Worm (Caenorhabditis elegans) whole organism, L4 larva: ENCODE data around the gene srab-10.
A peak's percentile ranks its signal among the peaks of the same experiment; 100 is the strongest.

Experiments used
- F10B5.3 ChIP-seq: sonication (generic microtip); optimal IDR thresholded peaks from 2 replicates; lab custom pipeline; 2016; ENCODE audit warnings: mild to moderate bottlenecking, missing genetic modification characterization, missing compliant biosample characterization
- F44E2.7 ChIP-seq: fragments of 200-800 bp; sonication (Bioruptor generic); IDR thresholded peaks from 2 replicates; pipeline ENCODE4 v2.1.2; 2022; ENCODE audit warnings: missing genetic modification characterization, missing compliant biosample characterization
- T26A8.4 ChIP-seq: fragments of 200-800 bp; sonication (Bioruptor generic); IDR thresholded peaks from 2 replicates; pipeline ENCODE4 v1.3.6; 2022; ENCODE audit warnings: missing genetic modification characterization, missing compliant biosample characterization
- Y105C5A.15 ChIP-seq: fragments of 200-800 bp; sonication (Bioruptor generic); IDR thresholded peaks from 2 replicates; pipeline ENCODE4 v1.3.6; 2022; ENCODE audit warnings: missing genetic modification characterization, missing compliant biosample characterization
- ZK546.5 ChIP-seq, 2 experiments: sonication (generic microtip); optimal IDR thresholded peaks; 2 replicates each; lab custom pipeline; 2017; ENCODE audit warnings: missing biosample characterization in 2 of 2, missing genetic modification characterization in 2 of 2
- aha-1 ChIP-seq: fragments of 150-350 bp; peaks from one replicate; lab custom pipeline; 2014; ENCODE audit warnings: missing biosample characterization, missing genetic modification characterization
- arid-1 ChIP-seq: fragments of 200-800 bp; sonication (Bioruptor generic); conservative IDR thresholded peaks from 2 replicates; pipeline ENCODE4 v1.3.6; 2022; ENCODE audit warnings: missing genetic modification reagents, missing genetic modification characterization, missing compliant biosample characterization
- attf-4 ChIP-seq: sonication (generic microtip); optimal IDR thresholded peaks from 3 replicates; lab custom pipeline; 2017; ENCODE audit warnings: missing biosample characterization, missing genetic modification characterization
- ceh-20 ChIP-seq: fragments of 200-800 bp; sonication (Bioruptor generic); IDR thresholded peaks from 2 replicates; pipeline ENCODE4 v1.3.6; 2022; ENCODE audit warnings: missing genetic modification reagents, missing genetic modification characterization, missing compliant biosample characterization
- ces-1 ChIP-seq: fragments of 150-350 bp; sonication (generic microtip); optimal IDR thresholded peaks from 4 replicates; lab custom pipeline; 2014; ENCODE audit warnings: missing biosample characterization, missing genetic modification reagents, missing genetic modification characterization
- daf-19 ChIP-seq: fragments of 200-800 bp; sonication (Bioruptor generic); conservative IDR thresholded peaks from 2 replicates; pipeline ENCODE4 v1.3.6; 2022; ENCODE audit warnings: missing genetic modification characterization, missing compliant biosample characterization
- dmd-6 ChIP-seq: fragments of 200-800 bp; sonication (Bioruptor generic); IDR thresholded peaks from 2 replicates; pipeline ENCODE4 v1.3.6; 2022; ENCODE audit warnings: missing genetic modification reagents, missing genetic modification characterization, missing compliant biosample characterization
- dmd-8 ChIP-seq: fragments of 200-800 bp; sonication (Bioruptor generic); IDR thresholded peaks from 2 replicates; pipeline ENCODE4 v1.3.6; 2022; ENCODE audit warnings: missing genetic modification characterization, missing compliant biosample characterization
- dmd-9 ChIP-seq: fragments of 200-800 bp; sonication (Bioruptor generic); IDR thresholded peaks from 2 replicates; pipeline ENCODE4 v1.3.6; 2022; ENCODE audit warnings: missing genetic modification reagents, missing genetic modification characterization, missing compliant biosample characterization
- dpl-1 ChIP-seq: fragments of 150-350 bp; optimal IDR thresholded peaks from 2 replicates; lab custom pipeline; 2014; ENCODE audit warnings: missing biosample characterization, missing genetic modification reagents, missing genetic modification characterization
- egl-43 ChIP-seq: fragments of 200-800 bp; sonication (Bioruptor generic); IDR thresholded peaks from 2 replicates; pipeline ENCODE4 v1.3.6; 2022; ENCODE audit warnings: missing genetic modification reagents, missing genetic modification characterization, missing compliant biosample characterization
- gei-8 ChIP-seq: fragments of 200-800 bp; sonication (Bioruptor generic); optimal IDR thresholded peaks from 2 replicates; lab custom pipeline; 2018; ENCODE audit warnings: mild to moderate bottlenecking, missing genetic modification characterization, missing compliant biosample characterization
- hlh-30 ChIP-seq: sonication (generic microtip); optimal IDR thresholded peaks from 2 replicates; lab custom pipeline; 2017; ENCODE audit warnings: antibody characterized with exemption, mild to moderate bottlenecking, missing genetic modification characterization, missing compliant biosample characterization; ENCODE audit not compliant: insufficient read depth
- hmg-1.1 ChIP-seq: fragments of 200-800 bp; sonication (Bioruptor generic); IDR thresholded peaks from 2 replicates; pipeline ENCODE4 v1.3.6; 2022; ENCODE audit warnings: missing genetic modification reagents, missing genetic modification characterization, missing compliant biosample characterization
- lim-7 ChIP-seq: fragments of 200-800 bp; sonication (Bioruptor generic); IDR thresholded peaks from 2 replicates; pipeline ENCODE4 v1.3.6; 2022; ENCODE audit warnings: missing genetic modification characterization, missing compliant biosample characterization
- lin-1 ChIP-seq: fragments of 200-800 bp; sonication (Bioruptor generic); IDR thresholded peaks from 2 replicates; pipeline ENCODE4 v1.3.6; 2022; ENCODE audit warnings: missing genetic modification reagents, missing genetic modification characterization, missing compliant biosample characterization
- lin-39 ChIP-seq: fragments of 150-350 bp; optimal IDR thresholded peaks from 2 replicates; lab custom pipeline; 2014; ENCODE audit warnings: missing biosample characterization, missing genetic modification reagents, missing genetic modification characterization
- madf-9 ChIP-seq: fragments of 200-800 bp; sonication (Bioruptor generic); conservative IDR thresholded peaks from 2 replicates; pipeline ENCODE4 v1.3.6; 2022; ENCODE audit warnings: missing genetic modification reagents, missing genetic modification characterization, missing compliant biosample characterization
- mdl-1 ChIP-seq, 2 experiments: fragments of 150-350 bp in 1 of 2; sonication (generic microtip) in 1 of 2; optimal IDR thresholded peaks; 2 replicates each; lab custom pipeline; 2014 to 2017; ENCODE audit warnings: missing biosample characterization in 2 of 2, missing genetic modification characterization in 2 of 2
- mdt-29 ChIP-seq: fragments of 200-800 bp; sonication (Bioruptor generic); IDR thresholded peaks from 2 replicates; pipeline ENCODE4 v1.3.6; 2022; ENCODE audit warnings: missing genetic modification reagents, missing genetic modification characterization, missing compliant biosample characterization
- mes-2 ChIP-seq: sonication (generic microtip); optimal IDR thresholded peaks from 2 replicates; lab custom pipeline; 2016; ENCODE audit warnings: missing genotype, mild to moderate bottlenecking, missing genetic modification characterization, missing compliant biosample characterization; ENCODE audit not compliant: poor library complexity, severe bottlenecking
- nhr-10 ChIP-seq: fragments of 150-350 bp; optimal IDR thresholded peaks from 2 replicates; lab custom pipeline; 2014; ENCODE audit warnings: missing biosample characterization, missing genetic modification characterization
- nhr-102 ChIP-seq: sonication (generic microtip); optimal IDR thresholded peaks from 2 replicates; lab custom pipeline; 2016; ENCODE audit warnings: mild to moderate bottlenecking, missing genetic modification characterization, moderate library complexity, missing compliant biosample characterization
- nhr-11 ChIP-seq: fragments of 150-350 bp; optimal IDR thresholded peaks from 2 replicates; lab custom pipeline; 2014; ENCODE audit warnings: missing biosample characterization, missing genetic modification characterization
- nhr-237 ChIP-seq: sonication (generic microtip); optimal IDR thresholded peaks from 2 replicates; lab custom pipeline; 2017; ENCODE audit warnings: missing biosample characterization, missing genetic modification characterization
- nhr-28 ChIP-seq: fragments of 150-350 bp; optimal IDR thresholded peaks from 2 replicates; lab custom pipeline; 2014; ENCODE audit warnings: missing biosample characterization, missing genetic modification characterization
- nhr-42 ChIP-seq: fragments of 200-800 bp; sonication (Bioruptor generic); IDR thresholded peaks from 2 replicates; pipeline ENCODE4 v1.3.6; 2022; ENCODE audit warnings: missing genetic modification characterization, missing compliant biosample characterization
- nhr-48 ChIP-seq: sonication (generic microtip); optimal IDR thresholded peaks from 2 replicates; lab custom pipeline; 2016; ENCODE audit warnings: mild to moderate bottlenecking, missing genetic modification characterization, missing compliant biosample characterization
- pqm-1 ChIP-seq: sonication (generic microtip); optimal IDR thresholded peaks from 2 replicates; lab custom pipeline; 2017; ENCODE audit warnings: missing biosample characterization, missing genetic modification characterization
- snpc-1.2 ChIP-seq: fragments of 200-800 bp; sonication (Bioruptor generic); IDR thresholded peaks from 2 replicates; pipeline ENCODE4 v1.3.6; 2022; ENCODE audit warnings: missing genetic modification reagents, missing genetic modification characterization, missing compliant biosample characterization
- snpc-4 ChIP-seq: fragments of 150-350 bp; optimal IDR thresholded peaks from 2 replicates; lab custom pipeline; 2014; ENCODE audit warnings: missing biosample characterization, missing genetic modification characterization
- spr-3 ChIP-seq: fragments of 200-800 bp; sonication (Bioruptor generic); optimal IDR thresholded peaks from 2 replicates; lab custom pipeline; 2018; ENCODE audit warnings: mild to moderate bottlenecking, missing genetic modification characterization, missing compliant biosample characterization
- unc-130 ChIP-seq: sonication (generic microtip); optimal IDR thresholded peaks from 2 replicates; lab custom pipeline; 2016; ENCODE audit warnings: missing genetic modification reagents, missing genetic modification characterization, missing compliant biosample characterization
- zag-1 ChIP-seq: fragments of 150-350 bp; optimal IDR thresholded peaks from 2 replicates; lab custom pipeline; 2014; ENCODE audit warnings: missing biosample characterization, missing genetic modification characterization
- zip-2 ChIP-seq: fragments of 150-350 bp; optimal IDR thresholded peaks from 2 replicates; lab custom pipeline; 2014; ENCODE audit warnings: missing biosample characterization, missing genetic modification characterization
- ztf-11 ChIP-seq: fragments of 150-350 bp; optimal IDR thresholded peaks from 2 replicates; lab custom pipeline; 2014; ENCODE audit warnings: missing biosample characterization, missing genetic modification characterization

Gene srab-10

DNA sequence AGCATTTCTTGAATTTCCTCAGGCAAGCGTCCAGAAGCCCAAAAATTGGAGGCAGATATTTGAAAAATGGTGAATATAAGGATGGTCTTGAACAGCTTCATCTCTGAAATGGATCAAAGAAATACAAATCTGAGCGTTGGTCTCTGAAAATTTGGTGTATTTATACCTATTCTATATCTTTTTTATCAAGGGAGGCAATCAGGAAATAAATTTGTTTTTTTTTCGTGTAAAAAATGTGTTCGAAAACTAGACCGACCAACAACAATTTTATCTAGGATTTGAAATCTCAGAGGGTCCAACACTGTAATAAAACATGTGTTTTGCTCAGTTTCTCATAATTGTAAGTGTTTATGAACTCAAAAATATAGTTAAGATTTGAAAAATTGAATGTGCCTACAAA, 22.7 kb downstream of the srab-10 start, which contains the start of gene srt-56:
Gene srt-56, minus strand, starts transcription at position 101 of the 400 bp plus-strand sequence.
- TF ChIP-seq dmd-9 (GFP tag; lab: Robert Waterston, UW) (no peak), nhr-102 (no peak), gei-8 (GFP tag; lab: Kevin White, UChicago) (no peak), snpc-1.2 (GFP tag; lab: Robert Waterston, UW) (no peak), mdt-29 (GFP tag; lab: Robert Waterston, UW) (no peak), ceh-20 (GFP tag; lab: Robert Waterston, UW) (no peak), arid-1 (GFP tag; lab: Robert Waterston, UW) (no peak), lin-39 (tag; lab: Kevin White, UChicago) (no peak), aha-1 (tag; lab: Kevin White, UChicago) (peak; percentile 49)

DNA sequence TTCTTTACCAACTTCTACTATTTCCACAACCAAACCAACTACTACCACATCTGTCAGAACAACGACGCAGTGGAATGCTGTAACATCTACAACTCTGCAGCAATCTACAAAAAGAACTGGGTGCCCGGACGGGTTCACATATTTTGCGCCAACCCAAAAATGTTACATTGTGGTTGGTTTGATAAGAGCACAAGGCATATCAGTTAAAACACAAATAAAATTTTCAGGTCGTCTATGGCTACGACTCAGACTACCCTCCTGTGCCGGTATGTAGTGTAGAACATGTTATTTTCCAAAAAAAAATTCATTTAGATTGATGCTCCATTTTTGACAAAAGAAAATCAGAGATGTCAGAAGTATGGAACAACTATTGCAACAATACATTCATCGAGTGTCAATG, 25.2 kb downstream of the srab-10 start:
- TF ChIP-seq aha-1 (tag; lab: Kevin White, UChicago) = no peak
- TF ChIP-seq dmd-6 (GFP tag; lab: Robert Waterston, UW) = peak; percentile 49; the same call in 1 of the 2 replicates
- no peak for TF ChIP-seq dmd-8 (GFP tag; lab: Robert Waterston, UW)
- TF ChIP-seq nhr-11 (tag; lab: Kevin White, UChicago) = no peak
- TF ChIP-seq zip-2 = no peak
- no peak for TF ChIP-seq snpc-4
- TF ChIP-seq lim-7 = no peak
- TF ChIP-seq madf-9 (GFP tag; lab: Robert Waterston, UW) = no peak
- TF ChIP-seq ZK546.5 (tag; optimal IDR thresholded peaks at IDR 0.05; lab: Kevin White, UChicago) = no peak
- TF ChIP-seq nhr-28 (tag; lab: Kevin White, UChicago) = peak; percentile 87
- TF ChIP-seq unc-130 (GFP tag; lab: Kevin White, UChicago) = no peak
- no peak for TF ChIP-seq ces-1 (GFP tag; lab: Kevin White, UChicago)
- no peak for TF ChIP-seq attf-4 (tag; lab: Kevin White, UChicago)
- TF ChIP-seq F44E2.7 (GFP tag; lab: Robert Waterston, UW) = no peak
- peak; percentile 51 for TF ChIP-seq pqm-1 (tag; lab: Kevin White, UChicago)
- TF ChIP-seq spr-3 (GFP tag; lab: Kevin White, UChicago) = no peak

ce11 chrV:3118167-3118566, 26.2 kb downstream of the srab-10 start, which contains the start of gene clec-210:
clec-210 (plus strand) TSS chrV:3118377.
- TF ChIP-seq nhr-237 (tag; lab: Kevin White, UChicago) (no peak), pqm-1 (tag; lab: Kevin White, UChicago) (peak; percentile 52), ceh-20 (GFP tag; lab: Robert Waterston, UW) (no peak), zip-2 (no peak), mdl-1 (tag; optimal IDR thresholded peaks at IDR 0.05; lab: Kevin White, UChicago) (no peak), Y105C5A.15 (GFP tag; lab: Robert Waterston, UW) (no peak), nhr-28 (tag; lab: Kevin White, UChicago) (peak; percentile 92), nhr-48 (no peak), hmg-1.1 (GFP tag; lab: Robert Waterston, UW) (no peak), T26A8.4 (GFP tag; lab: Robert Waterston, UW) (no peak), mes-2 (tag; lab: Kevin White, UChicago) (no peak), dmd-6 (GFP tag; lab: Robert Waterston, UW) (peak; percentile 50)
- TF ChIP-seq, all 104 proteins: peak for 3

DNA sequence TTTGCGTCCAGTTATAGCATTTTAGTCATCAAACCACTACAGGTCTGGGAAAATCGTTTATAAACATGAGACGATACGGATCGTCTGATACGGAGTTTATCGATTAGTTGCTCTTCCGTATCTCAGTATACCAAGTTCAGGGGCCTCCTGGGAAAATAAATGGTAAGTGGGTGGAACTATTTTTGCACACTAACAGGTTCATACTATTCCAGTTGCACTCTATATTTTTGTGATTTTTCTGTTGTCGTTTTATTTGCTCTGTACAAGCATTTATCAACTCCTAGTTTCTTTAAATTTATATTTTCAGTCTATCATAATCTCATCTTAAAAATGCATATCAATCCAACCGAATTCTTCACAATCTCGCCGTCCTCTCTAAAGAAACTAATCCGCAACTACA, 29.4 kb downstream of the srab-10 start, which contains the start of gene Y73C8C.3:
Gene Y73C8C.3, plus strand, starts transcription at position 301 of the 400 bp plus-strand sequence.
- TF ChIP-seq hlh-30 (tag; lab: Kevin White, UChicago) = no peak
- no peak for TF ChIP-seq dpl-1
- TF ChIP-seq nhr-10 = no peak
- TF ChIP-seq daf-19 = no peak
- TF ChIP-seq F10B5.3 = no peak
- TF ChIP-seq egl-43 (GFP tag; lab: Robert Waterston, UW) = no peak
- TF ChIP-seq zag-1 (tag; lab: Kevin White, UChicago) = no peak
- no peak for TF ChIP-seq nhr-42
- no peak for TF ChIP-seq madf-9 (GFP tag; lab: Robert Waterston, UW)
- no peak for TF ChIP-seq ztf-11 (tag; lab: Kevin White, UChicago)
- TF ChIP-seq lin-39 (tag; lab: Kevin White, UChicago) = no peak
- TF ChIP-seq lin-1 (GFP tag; lab: Robert Waterston, UW) = no peak
